Fruit fly (Drosophila melanogaster): ENCODE results near the gene CG46383.

The CG46383 gene

DNA sequence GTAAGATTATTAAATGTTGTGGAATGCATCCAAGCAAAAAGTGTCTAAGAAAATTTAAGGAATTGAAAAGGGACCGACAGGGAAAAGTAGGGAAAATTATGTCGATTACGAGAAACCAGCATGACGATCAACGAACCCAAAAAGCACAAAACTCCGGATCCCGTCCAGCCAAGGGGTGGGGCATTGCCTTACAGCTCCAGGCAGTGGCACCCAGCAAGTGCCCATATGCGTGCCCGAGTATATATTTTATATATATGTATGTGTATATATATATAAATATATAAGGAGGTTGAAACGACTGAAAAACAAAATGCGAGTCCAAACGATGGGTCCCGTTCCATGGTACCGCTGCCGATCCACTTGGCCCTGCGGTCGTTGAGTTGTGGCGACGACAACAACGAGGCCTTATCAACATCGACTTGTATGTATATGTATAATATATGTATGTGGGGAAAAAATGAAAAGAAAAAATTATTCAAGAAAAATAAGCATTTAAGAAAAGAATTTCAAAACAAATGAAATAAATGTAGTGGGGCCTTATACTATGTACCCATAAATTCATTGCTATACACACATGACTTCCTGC lies 36.4 kb upstream of the CG46383 start (continued):
- TF ChIP-seq emc (GFP tag; optimal IDR thresholded peaks at IDR 0.05), result no peak
- no peak for TF ChIP-seq jumu (GFP tag; optimal IDR thresholded peaks at IDR 0.05)
- TF ChIP-seq lola (GFP tag; optimal IDR thresholded peaks at IDR 0.05), result no peak
- no peak for TF ChIP-seq tin (GFP tag; optimal IDR thresholded peaks at IDR 0.05)
- no peak for TF ChIP-seq az2 (GFP tag; optimal IDR thresholded peaks at IDR 0.05)
- no peak for TF ChIP-seq phol (tag; optimal IDR thresholded peaks at IDR 0.05)
- peak; percentile 55 for TF ChIP-seq nom (GFP tag; optimal IDR thresholded peaks at IDR 0.05)
- TF ChIP-seq Deaf1 (tag; optimal IDR thresholded peaks at IDR 0.05), result peak; percentile 66
- TF ChIP-seq CG10543 (GFP tag; optimal IDR thresholded peaks at IDR 0.05), result peak; percentile 34

DNA sequence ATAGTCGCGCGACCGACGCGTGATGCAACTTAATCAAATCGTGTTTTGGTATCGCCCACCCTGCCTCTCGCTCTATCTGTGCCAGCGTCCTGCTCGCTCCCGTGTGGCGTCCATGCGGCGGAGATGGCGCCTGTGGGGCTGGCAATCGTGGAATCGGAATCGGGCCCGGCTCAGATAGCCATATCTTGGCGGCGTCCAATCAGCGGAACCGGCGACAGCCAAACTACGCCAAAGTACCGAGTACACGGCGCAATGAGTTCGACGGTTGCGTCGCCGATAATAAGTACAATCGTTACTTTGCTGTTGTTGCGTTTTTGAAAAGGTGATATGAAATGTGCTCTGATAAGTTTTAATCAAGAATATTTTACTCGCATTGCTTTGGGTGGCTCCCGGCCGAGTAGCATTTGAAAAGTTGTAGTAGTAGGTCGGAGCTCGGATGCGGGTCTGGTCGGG lies 35.0 kb upstream of the CG46383 start, which contains the start of gene srp:
TSS of gene srp (plus strand) at position 391 of the 453 bp plus-strand sequence.
- TF ChIP-seq hbn (GFP tag; IDR thresholded peaks at IDR 0.05; ENCODE audit: partially characterized antibody), result no peak
- TF ChIP-seq Adf1 (GFP tag; IDR thresholded peaks at IDR 0.05), result peak; percentile 16; the same call in 1 of the 2 replicates
- TF ChIP-seq CG33557 (GFP tag; optimal IDR thresholded peaks at IDR 0.05), result no peak
- peak; percentile 49 for TF ChIP-seq sd (tag; optimal IDR thresholded peaks at IDR 0.05)
- TF ChIP-seq mirr (GFP tag; optimal IDR thresholded peaks at IDR 0.05), result peak; percentile 86
- TF ChIP-seq chn (GFP tag; optimal IDR thresholded peaks at IDR 0.05), result no peak
- TF ChIP-seq CG34376 (GFP tag; optimal IDR thresholded peaks at IDR 0.05), result peak; percentile 88
- TF ChIP-seq CG2875 (GFP tag; optimal IDR thresholded peaks at IDR 0.05), result no peak
- TF ChIP-seq cwo (GFP tag; optimal IDR thresholded peaks at IDR 0.05), result peak; percentile 100
- TF ChIP-seq trem (tag; optimal IDR thresholded peaks at IDR 0.05), result no peak
- no peak for TF ChIP-seq E2f2 (GFP tag; IDR thresholded peaks at IDR 0.05)
- TF ChIP-seq klu (GFP tag; IDR thresholded peaks at IDR 0.05), result no peak
- peak; percentile 96 for TF ChIP-seq grn (GFP tag; optimal IDR thresholded peaks at IDR 0.05)
- TF ChIP-seq HmgZ (tag; optimal IDR thresholded peaks at IDR 0.05), result peak; percentile 7
- no peak for TF ChIP-seq amos (GFP tag; IDR thresholded peaks at IDR 0.05; ENCODE audit: partially characterized antibody)
- no peak for TF ChIP-seq CG12769 (tag; optimal IDR thresholded peaks at IDR 0.05)
- TF ChIP-seq sob (GFP tag; IDR thresholded peaks at IDR 0.05), result no peak
- no peak for TF ChIP-seq YL-1 (GFP tag; optimal IDR thresholded peaks at IDR 0.05)
- no peak for TF ChIP-seq CG11085 (GFP tag; IDR thresholded peaks at IDR 0.05)
- no peak for TF ChIP-seq Scr (GFP tag; IDR thresholded peaks at IDR 0.05; ENCODE audit: partially characterized antibody)
- no peak for TF ChIP-seq stwl (tag; optimal IDR thresholded peaks at IDR 0.05)
- no peak for TF ChIP-seq CG6272 (GFP tag; IDR thresholded peaks at IDR 0.05)
- TF ChIP-seq kay (GFP tag; optimal IDR thresholded peaks at IDR 0.05), result no peak
- 0 out of 3 replicates have a peak, but pooled peaks have one; percentile 43 for TF ChIP-seq ci (GFP tag; IDR thresholded peaks at IDR 0.05)
- TF ChIP-seq lab (GFP tag; optimal IDR thresholded peaks at IDR 0.05), result peak; percentile 29
- no peak for TF ChIP-seq CG3281 (GFP tag; optimal IDR thresholded peaks at IDR 0.05)
- peak; percentile 90 for TF ChIP-seq exex (tag; optimal IDR thresholded peaks at IDR 0.05)
- TF ChIP-seq Hey (tag; optimal IDR thresholded peaks at IDR 0.05), result peak; percentile 9
- no peak for TF ChIP-seq emc (GFP tag; optimal IDR thresholded peaks at IDR 0.05)
- peak; percentile 96 for TF ChIP-seq CG15479 (GFP tag; optimal IDR thresholded peaks at IDR 0.05)
- TF ChIP-seq CG17802 (tag; optimal IDR thresholded peaks at IDR 0.05), result no peak
- TF ChIP-seq CG2712 (tag; optimal IDR thresholded peaks at IDR 0.05), result no peak
- peak; percentile 13; the same call in 1 of the 2 replicates for TF ChIP-seq crol (GFP tag; IDR thresholded peaks at IDR 0.05)
- no peak for TF ChIP-seq rib (GFP tag; IDR thresholded peaks at IDR 0.05)
- no peak for TF ChIP-seq CG4707 (GFP tag; optimal IDR thresholded peaks at IDR 0.05)
- no peak for TF ChIP-seq ATbp (GFP tag; optimal IDR thresholded peaks at IDR 0.05)
- peak; percentile 91 for TF ChIP-seq sug (tag; optimal IDR thresholded peaks at IDR 0.05)
- no peak for TF ChIP-seq ewg (GFP tag; optimal IDR thresholded peaks at IDR 0.05)
- no peak for TF ChIP-seq CG11696 (GFP tag; IDR thresholded peaks at IDR 0.05)
- no peak for TF ChIP-seq eyg (GFP tag; optimal IDR thresholded peaks at IDR 0.05)

All from whole organism, embryonic.